Worm (Caenorhabditis elegans) whole organism, L3 larva: Measurements from ENCODE around the gene cif-1.
A peak's percentile ranks its signal among the peaks of the same experiment; 100 is the strongest.

ENCODE experiments used
- R02D3.7 ChIP-seq: fragments of 150-350 bp; optimal IDR thresholded peaks from 2 replicates; lab custom pipeline; 2014; ENCODE audit warnings: missing biosample characterization, missing genetic modification characterization
- ZK546.5 ChIP-seq: sonication (generic microtip); optimal IDR thresholded peaks from 2 replicates; lab custom pipeline; 2017; ENCODE audit warnings: missing biosample characterization, missing genetic modification characterization
- aly-2 ChIP-seq: fragments of 150-350 bp; optimal IDR thresholded peaks from 2 replicates; lab custom pipeline; 2014; ENCODE audit warnings: missing biosample characterization, missing genetic modification characterization
- ama-1 ChIP-seq: fragments of 150-350 bp; optimal IDR thresholded peaks from 2 replicates; lab custom pipeline; 2018
- ceh-16 ChIP-seq: sonication (generic microtip); optimal IDR thresholded peaks from 2 replicates; lab custom pipeline; 2017; ENCODE audit warnings: missing biosample characterization, missing genetic modification characterization
- ceh-28 ChIP-seq: fragments of 150-350 bp; optimal IDR thresholded peaks from 2 replicates; lab custom pipeline; 2014; ENCODE audit warnings: missing biosample characterization, missing genetic modification reagents, missing genetic modification characterization
- ceh-82 ChIP-seq: fragments of 150-350 bp; optimal IDR thresholded peaks from 2 replicates; lab custom pipeline; 2014; ENCODE audit warnings: missing biosample characterization, missing genetic modification characterization
- ceh-9 ChIP-seq: sonication (generic microtip); optimal IDR thresholded peaks from 2 replicates; lab custom pipeline; 2018; ENCODE audit warnings: missing biosample characterization, missing genetic modification characterization
- daf-12 ChIP-seq: fragments of 150-350 bp; optimal IDR thresholded peaks from 2 replicates; lab custom pipeline; 2014; ENCODE audit warnings: missing biosample characterization, missing genetic modification reagents, missing genetic modification characterization
- egl-27 ChIP-seq: sonication (generic microtip); optimal IDR thresholded peaks from 4 replicates; lab custom pipeline; 2017; ENCODE audit warnings: missing biosample characterization, missing genetic modification reagents, missing genetic modification characterization
- egl-5 ChIP-seq: fragments of 150-350 bp; optimal IDR thresholded peaks from 2 replicates; lab custom pipeline; 2017; ENCODE audit warnings: missing biosample characterization, missing genetic modification reagents, missing genetic modification characterization, inconsistent platforms
- elt-1 ChIP-seq: fragments of 150-350 bp; optimal IDR thresholded peaks from 2 replicates; lab custom pipeline; 2014; ENCODE audit warnings: missing biosample characterization, missing genetic modification characterization
- elt-2 ChIP-seq: sonication (generic microtip); optimal IDR thresholded peaks from 2 replicates; lab custom pipeline; 2016; ENCODE audit warnings: missing genetic modification reagents, mild to moderate bottlenecking, missing genetic modification characterization, missing compliant biosample characterization
- elt-3 ChIP-seq, 3 experiments: fragments of 150-350 bp in 1 of 3; sonication (generic microtip) in 2 of 3; optimal IDR thresholded peaks; 2 replicates in 2 of 3; 4 replicates in 1 of 3; lab custom pipeline; 2014 to 2017; ENCODE audit warnings: missing biosample characterization in 3 of 3, missing genetic modification characterization in 3 of 3
- eor-1 ChIP-seq, 2 experiments: fragments of 150-350 bp; optimal IDR thresholded peaks; 2 replicates each; lab custom pipeline; 2014 to 2018; ENCODE audit warnings: missing biosample characterization in 2 of 2, missing genetic modification characterization in 2 of 2
- fkh-10 ChIP-seq: sonication (generic microtip); optimal IDR thresholded peaks from 2 replicates; lab custom pipeline; 2017; ENCODE audit warnings: missing biosample characterization, missing genetic modification reagents, missing genetic modification characterization
- fkh-2 ChIP-seq: fragments of 150-350 bp; optimal IDR thresholded peaks from 2 replicates; lab custom pipeline; 2014; ENCODE audit warnings: missing biosample characterization, missing genetic modification reagents, missing genetic modification characterization
- fos-1 ChIP-seq: fragments of 150-350 bp; optimal IDR thresholded peaks from 2 replicates; lab custom pipeline; 2014; ENCODE audit warnings: missing biosample characterization, missing genetic modification characterization
- hmg-11 ChIP-seq: sonication (generic microtip); optimal IDR thresholded peaks from 2 replicates; lab custom pipeline; 2016; ENCODE audit warnings: missing genetic modification characterization, missing compliant biosample characterization
- jun-1 ChIP-seq: fragments of 150-350 bp; optimal IDR thresholded peaks from 2 replicates; lab custom pipeline; 2014; ENCODE audit warnings: missing biosample characterization, missing genetic modification reagents, missing genetic modification characterization
- lin-15B ChIP-seq: fragments of 150-350 bp; optimal IDR thresholded peaks from 2 replicates; lab custom pipeline; 2014; ENCODE audit warnings: missing biosample characterization, missing genetic modification characterization
- lin-39 ChIP-seq: fragments of 150-350 bp; optimal IDR thresholded peaks from 2 replicates; lab custom pipeline; 2018; ENCODE audit warnings: missing biosample characterization, missing genetic modification reagents, missing genetic modification characterization
- lsy-12 ChIP-seq: sonication (generic microtip); optimal IDR thresholded peaks from 2 replicates; lab custom pipeline; 2016; ENCODE audit warnings: mild to moderate bottlenecking, missing genetic modification characterization, missing compliant biosample characterization
- mdl-1 ChIP-seq: fragments of 150-350 bp; optimal IDR thresholded peaks from 2 replicates; lab custom pipeline; 2014; ENCODE audit warnings: missing biosample characterization, missing genetic modification characterization
- mml-1 ChIP-seq: fragments of 150-350 bp; sonication (generic microtip); optimal IDR thresholded peaks from 3 replicates; lab custom pipeline; 2014; ENCODE audit warnings: missing biosample characterization, missing genetic modification characterization
- nfya-1 ChIP-seq: sonication (generic microtip); optimal IDR thresholded peaks from 2 replicates; lab custom pipeline; 2017; ENCODE audit warnings: missing genetic modification characterization, mild to moderate bottlenecking, missing compliant biosample characterization, antibody characterized with exemption, moderate library complexity; ENCODE audit not compliant: insufficient read depth
- nhr-11 ChIP-seq: fragments of 150-350 bp; optimal IDR thresholded peaks from 2 replicates; lab custom pipeline; 2014; ENCODE audit warnings: missing biosample characterization, missing genetic modification characterization
- nhr-12 ChIP-seq: fragments of 150-350 bp; optimal IDR thresholded peaks from 2 replicates; lab custom pipeline; 2014; ENCODE audit warnings: missing biosample characterization, missing genetic modification characterization
- nhr-23 ChIP-seq: fragments of 150-350 bp; optimal IDR thresholded peaks from 2 replicates; lab custom pipeline; 2014; ENCODE audit warnings: missing biosample characterization, missing genetic modification reagents, missing genetic modification characterization
- nhr-237 ChIP-seq: fragments of 150-350 bp; optimal IDR thresholded peaks from 2 replicates; lab custom pipeline; 2014; ENCODE audit warnings: missing biosample characterization, missing genetic modification characterization
- nhr-25 ChIP-seq: sonication (generic microtip); optimal IDR thresholded peaks from 2 replicates; lab custom pipeline; 2017; ENCODE audit warnings: missing biosample characterization, missing genetic modification characterization
- nhr-28 ChIP-seq: fragments of 150-350 bp; optimal IDR thresholded peaks from 2 replicates; lab custom pipeline; 2014; ENCODE audit warnings: missing biosample characterization, missing genetic modification characterization
- nhr-43 ChIP-seq: sonication (generic microtip); optimal IDR thresholded peaks from 2 replicates; lab custom pipeline; 2016; ENCODE audit warnings: mild to moderate bottlenecking, missing genetic modification characterization, missing compliant biosample characterization; ENCODE audit not compliant: poor library complexity, severe bottlenecking
- nhr-67 ChIP-seq: fragments of 150-350 bp; optimal IDR thresholded peaks from 2 replicates; lab custom pipeline; 2014; ENCODE audit warnings: missing biosample characterization, missing genetic modification characterization
- nhr-76 ChIP-seq: fragments of 150-350 bp; sonication (generic microtip); optimal IDR thresholded peaks from 5 replicates; lab custom pipeline; 2014; ENCODE audit warnings: missing biosample characterization, missing genetic modification characterization
- nhr-77 ChIP-seq: fragments of 150-350 bp; optimal IDR thresholded peaks from 2 replicates; lab custom pipeline; 2014; ENCODE audit warnings: missing biosample characterization, missing genetic modification characterization
- pha-4 ChIP-seq: fragments of 150-350 bp; optimal IDR thresholded peaks from 2 replicates; lab custom pipeline; 2014; ENCODE audit warnings: missing biosample characterization, missing genetic modification reagents, missing genetic modification characterization
- pqm-1 ChIP-seq: fragments of 150-350 bp; optimal IDR thresholded peaks from 2 replicates; lab custom pipeline; 2017; ENCODE audit warnings: missing biosample characterization, missing genetic modification characterization, inconsistent platforms
- sea-2 ChIP-seq: fragments of 150-350 bp; sonication (generic microtip); optimal IDR thresholded peaks from 4 replicates; lab custom pipeline; 2014; ENCODE audit warnings: missing biosample characterization, missing genetic modification reagents, missing genetic modification characterization
- skn-1 ChIP-seq: fragments of 150-350 bp; optimal IDR thresholded peaks from 2 replicates; lab custom pipeline; 2014; ENCODE audit warnings: missing biosample characterization, missing genetic modification characterization
- snpc-4 ChIP-seq: fragments of 150-350 bp; optimal IDR thresholded peaks from 2 replicates; lab custom pipeline; 2014; ENCODE audit warnings: missing biosample characterization, missing genetic modification characterization
- tbx-2 ChIP-seq: sonication (generic microtip); optimal IDR thresholded peaks from 2 replicates; lab custom pipeline; 2016; ENCODE audit warnings: mild to moderate bottlenecking, missing genetic modification characterization, missing compliant biosample characterization
- unc-39 ChIP-seq: sonication (generic microtip); optimal IDR thresholded peaks from 4 replicates; lab custom pipeline; 2017; ENCODE audit warnings: missing biosample characterization, missing genetic modification characterization
- unc-62 ChIP-seq: fragments of 150-350 bp; sonication (generic microtip); optimal IDR thresholded peaks from 4 replicates; lab custom pipeline; 2014; ENCODE audit warnings: missing biosample characterization, missing genetic modification reagents, missing genetic modification characterization
- zag-1 ChIP-seq: fragments of 150-350 bp; optimal IDR thresholded peaks from 2 replicates; lab custom pipeline; 2014; ENCODE audit warnings: missing biosample characterization, missing genetic modification characterization
- ztf-11 ChIP-seq: fragments of 150-350 bp; optimal IDR thresholded peaks from 2 replicates; lab custom pipeline; 2014; ENCODE audit warnings: missing biosample characterization, missing genetic modification characterization
- ztf-4 ChIP-seq: fragments of 150-350 bp; optimal IDR thresholded peaks from 2 replicates; lab custom pipeline; 2014; ENCODE audit warnings: missing biosample characterization, missing genetic modification characterization

cif-1 gene

DNA sequence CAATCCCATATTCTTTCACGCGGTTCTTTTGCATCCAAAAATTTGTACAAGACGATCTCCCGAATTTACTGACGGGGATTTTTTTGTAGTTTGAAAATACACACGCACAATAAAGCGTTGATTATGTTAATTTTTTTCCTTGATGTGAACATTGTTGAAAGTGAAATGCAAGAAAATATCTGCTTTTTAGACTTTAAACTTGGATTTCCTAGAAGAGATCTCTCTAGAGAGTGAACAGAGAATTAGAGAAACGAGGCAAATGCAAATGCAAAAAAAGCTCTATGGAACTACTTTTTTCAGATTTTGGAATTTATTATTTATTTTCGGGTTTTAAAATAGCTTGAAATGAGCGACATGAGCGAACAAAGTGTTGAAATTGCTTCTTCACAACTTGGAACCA lies 45.5 kb downstream of the cif-1 start, which contains the start of gene F29B9.1:
F29B9.1 (plus strand) TSS at position 301 of the 400 bp plus-strand sequence.
- TF ChIP-seq pha-4 (tag; lab: Kevin White, UChicago) (peak; percentile 17), nhr-28 (no peak)

DNA sequence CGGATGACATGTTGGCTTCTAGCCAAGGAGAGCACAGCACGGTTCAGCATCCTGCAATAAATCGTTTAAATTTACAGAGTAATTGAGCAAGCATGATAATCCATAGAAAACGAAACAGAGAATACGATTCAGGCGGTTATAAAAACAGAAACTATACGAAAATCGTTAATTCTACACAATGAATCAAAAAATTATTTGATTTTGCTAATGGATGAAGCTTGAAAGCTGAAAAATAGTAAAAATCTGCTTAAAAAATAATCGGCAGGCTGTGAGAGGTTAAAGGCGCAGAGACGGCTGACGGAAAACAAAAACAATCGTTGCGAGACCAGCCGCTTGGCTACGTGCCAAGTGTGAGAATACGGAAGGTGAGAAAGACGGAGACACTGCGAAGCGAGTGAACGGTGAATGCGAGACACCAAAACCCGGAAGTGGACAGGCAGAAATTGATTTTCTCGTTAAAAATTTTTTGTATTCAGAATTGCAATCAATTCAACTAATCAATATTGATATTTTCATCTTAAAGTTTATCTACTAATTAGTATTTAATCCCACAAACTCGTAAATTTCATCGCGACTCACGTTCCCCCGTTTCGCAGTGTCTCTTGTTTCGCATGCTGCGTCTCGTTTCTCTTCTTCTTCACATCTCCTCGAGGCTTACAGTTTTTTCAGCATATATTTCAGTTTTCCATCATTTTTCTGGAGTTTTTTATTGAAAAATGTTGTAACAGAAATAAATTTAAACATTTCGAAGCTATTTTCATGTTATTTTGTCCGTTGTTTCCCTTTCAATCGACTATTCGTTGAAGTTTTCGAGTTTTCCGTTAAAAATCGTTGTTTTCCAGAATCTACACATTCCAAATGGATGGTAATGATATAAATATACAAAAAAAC lies 50.2 kb downstream of the cif-1 start, which contains the start of the genes F29B9.11 and jmjd-1.2:
F29B9.11 (minus strand) TSS at position 51 of the 891 bp plus-strand sequence.
jmjd-1.2 (plus strand) TSS at position 841 of the 891 bp plus-strand sequence.
- peak; percentile 52 for TF ChIP-seq ZK546.5 (tag; lab: Kevin White, UChicago)
- peak; percentile 78 for TF ChIP-seq nhr-77 (tag; lab: Kevin White, UChicago)
- no peak for TF ChIP-seq ceh-9 (tag; lab: Kevin White, UChicago)
- TF ChIP-seq daf-12 (tag; lab: Kevin White, UChicago), result no peak
- TF ChIP-seq ama-1 (lab: Kevin White, UChicago), result peak; percentile 30
- TF ChIP-seq lin-39 (tag; lab: Kevin White, UChicago), result peak; percentile 52
- no peak for TF ChIP-seq eor-1 (tag; optimal IDR thresholded peaks at IDR 0.05; lab: Kevin White, UChicago)
- no peak for TF ChIP-seq ztf-11
- peak; percentile 61 for TF ChIP-seq nhr-11 (tag; lab: Kevin White, UChicago)
- TF ChIP-seq sea-2 (GFP tag; lab: Kevin White, UChicago), result no peak
- peak; percentile 87 for TF ChIP-seq lsy-12
- TF ChIP-seq R02D3.7 (tag; lab: Kevin White, UChicago), result peak; percentile 95
- no peak for TF ChIP-seq unc-39
- TF ChIP-seq nhr-67 (tag; lab: Kevin White, UChicago), result no peak
- peak; percentile 78 for TF ChIP-seq tbx-2 (tag; lab: Kevin White, UChicago)
- no peak for TF ChIP-seq fkh-10 (GFP tag; lab: Kevin White, UChicago)
- peak; percentile 56 for TF ChIP-seq skn-1 (tag; lab: Kevin White, UChicago)
- no peak for TF ChIP-seq nhr-12 (tag; lab: Kevin White, UChicago)
- TF ChIP-seq snpc-4, result peak; percentile 58
- TF ChIP-seq unc-62 (GFP tag; lab: Kevin White, UChicago), result peak; percentile 13
- peak; percentile 84 for TF ChIP-seq ceh-28
- peak; percentile 88 for TF ChIP-seq nfya-1 (tag; lab: Kevin White, UChicago)
- peak in 1 of 3 experiments; percentile 32 for TF ChIP-seq elt-3 (tag; optimal IDR thresholded peaks at IDR 0.05; lab: Kevin White, UChicago)
- TF ChIP-seq pha-4 (tag; lab: Kevin White, UChicago), result peak; percentile 72
- peak; percentile 94 for TF ChIP-seq lin-15B
- no peak for TF ChIP-seq zag-1
- peak; percentile 43 for TF ChIP-seq pqm-1 (tag; lab: Kevin White, UChicago)
- TF ChIP-seq jun-1 (tag; lab: Kevin White, UChicago), result peak; percentile 83
- TF ChIP-seq egl-5 (tag; lab: Kevin White, UChicago), result peak; percentile 47
- TF ChIP-seq ceh-16 (tag; lab: Kevin White, UChicago), result no peak
- peak; percentile 38 for TF ChIP-seq egl-27 (tag; lab: Kevin White, UChicago)
- TF ChIP-seq nhr-76 (tag; lab: Kevin White, UChicago), result no peak
- no peak for TF ChIP-seq aly-2 (tag; lab: Kevin White, UChicago)
- TF ChIP-seq fkh-2, result no peak
- TF ChIP-seq elt-1 (tag; lab: Kevin White, UChicago), result peak; percentile 19
- TF ChIP-seq mml-1 (tag; lab: Kevin White, UChicago), result no peak
- no peak for TF ChIP-seq nhr-28
- TF ChIP-seq nhr-23, result peak; percentile 92
- no peak for TF ChIP-seq nhr-237 (tag; lab: Kevin White, UChicago)
- no peak for TF ChIP-seq mdl-1 (tag; lab: Kevin White, UChicago)
- TF ChIP-seq hmg-11 (tag; lab: Kevin White, UChicago), result peak; percentile 76
- TF ChIP-seq elt-2, result peak; percentile 77
- TF ChIP-seq nhr-43 (tag; lab: Kevin White, UChicago), result peak; percentile 83
- TF ChIP-seq ztf-4 (tag; lab: Kevin White, UChicago), result no peak
- TF ChIP-seq fos-1 (tag; lab: Kevin White, UChicago), result no peak
- peak; percentile 42 for TF ChIP-seq ceh-82 (tag; lab: Kevin White, UChicago)
- peak; percentile 86 for TF ChIP-seq nhr-25 (tag; lab: Kevin White, UChicago)
